Fruit fly (Drosophila melanogaster) whole organism, prepupa: ENCODE measurements around the gene AsnS.

Experiments used
- CG11762 ChIP-seq: fragments of 200-800 bp; sonication (Bioruptor generic); optimal IDR thresholded peaks from 3 replicates; lab custom pipeline; 2016; ENCODE audit warnings: missing biosample characterization, missing genetic modification characterization; ENCODE audit not compliant: insufficient read depth
- CG15336 ChIP-seq: fragments of 200-800 bp; sonication (Bioruptor generic); IDR thresholded peaks from 2 replicates; pipeline ENCODE4 v1.3.6; 2022; ENCODE audit warnings: missing biosample characterization, missing genetic modification characterization
- Eip78C ChIP-seq: fragments of 200-800 bp; sonication (Bioruptor generic); peaks from one replicate; lab custom pipeline; 2016; ENCODE audit warnings: missing biosample characterization, missing genetic modification characterization
- dac ChIP-seq: fragments of 200-800 bp; sonication (Bioruptor generic); optimal IDR thresholded peaks from 2 replicates; lab custom pipeline; 2017; ENCODE audit warnings: missing biosample characterization, mild to moderate bottlenecking, missing genetic modification characterization
- net ChIP-seq: fragments of 200-800 bp; sonication (Bioruptor generic); optimal IDR thresholded peaks from 3 replicates; lab custom pipeline; 2016; ENCODE audit warnings: missing biosample characterization, missing genetic modification characterization

The AsnS gene

dm6 chr3L:21224274-21224673, 51.4 kb downstream of the AsnS start (continued):
- peak; percentile 86 for TF ChIP-seq CG15336 (GFP tag; lab: Robert Waterston, UW)
- peak; percentile 86 for TF ChIP-seq Eip78C
- peak; percentile 59 for TF ChIP-seq net (GFP tag; lab: Kevin White, UChicago)
- TF ChIP-seq dac (GFP tag; lab: Kevin White, UChicago) = peak; percentile 25
- peak; percentile 18 for TF ChIP-seq CG11762 (GFP tag; lab: Kevin White, UChicago)
